Worm (Caenorhabditis elegans) whole organism, L4 larva: Measurements from ENCODE around the gene R10E11.6.

ENCODE experiments used
- D1046.2 ChIP-seq: fragments of 200-800 bp; sonication (Bioruptor generic); IDR thresholded peaks from 2 replicates; pipeline ENCODE4 v1.3.6; 2022; ENCODE audit warnings: missing genetic modification characterization, missing compliant biosample characterization
- F10B5.3 ChIP-seq: sonication (generic microtip); optimal IDR thresholded peaks from 2 replicates; lab custom pipeline; 2016; ENCODE audit warnings: mild to moderate bottlenecking, missing genetic modification characterization, missing compliant biosample characterization
- F37D6.2 ChIP-seq: sonication (generic microtip); optimal IDR thresholded peaks from 2 replicates; lab custom pipeline; 2016; ENCODE audit warnings: mild to moderate bottlenecking, missing genetic modification characterization, missing compliant biosample characterization
- F44E2.7 ChIP-seq: fragments of 200-800 bp; sonication (Bioruptor generic); IDR thresholded peaks from 2 replicates; pipeline ENCODE4 v2.1.2; 2022; ENCODE audit warnings: missing genetic modification characterization, missing compliant biosample characterization
- F49E8.2 ChIP-seq: sonication (generic microtip); optimal IDR thresholded peaks from 2 replicates; lab custom pipeline; 2016; ENCODE audit warnings: missing compliant biosample characterization, mild to moderate bottlenecking, missing genetic modification characterization, borderline replicate concordance
- R02D3.7 ChIP-seq: fragments of 150-350 bp; sonication (generic microtip); optimal IDR thresholded peaks from 3 replicates; lab custom pipeline; 2014; ENCODE audit warnings: missing biosample characterization, missing genetic modification characterization
- T26A8.4 ChIP-seq: fragments of 200-800 bp; sonication (Bioruptor generic); IDR thresholded peaks from 2 replicates; pipeline ENCODE4 v1.3.6; 2022; ENCODE audit warnings: missing genetic modification characterization, missing compliant biosample characterization
- Y105C5A.15 ChIP-seq: fragments of 200-800 bp; sonication (Bioruptor generic); IDR thresholded peaks from 2 replicates; pipeline ENCODE4 v1.3.6; 2022; ENCODE audit warnings: missing genetic modification characterization, missing compliant biosample characterization
- Y48G9A.11 ChIP-seq: fragments of 200-800 bp; sonication (Bioruptor generic); IDR thresholded peaks from 2 replicates; pipeline ENCODE4 v1.3.6; 2022; ENCODE audit warnings: missing genetic modification reagents, missing genetic modification characterization, missing compliant biosample characterization
- Y5F2A.4 ChIP-seq: fragments of 200-800 bp; sonication (Bioruptor generic); optimal IDR thresholded peaks from 2 replicates; lab custom pipeline; 2018; ENCODE audit warnings: mild to moderate bottlenecking, missing genetic modification characterization, missing compliant biosample characterization
- Y75B8A.6 ChIP-seq: fragments of 200-800 bp; sonication (Bioruptor generic); IDR thresholded peaks from 2 replicates; pipeline ENCODE4 v1.3.6; 2022; ENCODE audit warnings: missing genetic modification reagents, missing genetic modification characterization, missing compliant biosample characterization
- ZK337.2 ChIP-seq: fragments of 200-800 bp; sonication (Bioruptor generic); IDR thresholded peaks from 2 replicates; pipeline ENCODE4 v1.3.6; 2022; ENCODE audit warnings: missing genetic modification reagents, missing genetic modification characterization, missing compliant biosample characterization
- ZK546.5 ChIP-seq, 2 experiments: sonication (generic microtip); optimal IDR thresholded peaks; 2 replicates each; lab custom pipeline; 2017; ENCODE audit warnings: missing biosample characterization in 2 of 2, missing genetic modification characterization in 2 of 2
- aha-1 ChIP-seq: fragments of 150-350 bp; peaks from one replicate; lab custom pipeline; 2014; ENCODE audit warnings: missing biosample characterization, missing genetic modification characterization
- aly-2 ChIP-seq: sonication (generic microtip); optimal IDR thresholded peaks from 2 replicates; lab custom pipeline; 2018; ENCODE audit warnings: missing biosample characterization, missing genetic modification characterization
- ceh-20 ChIP-seq: fragments of 200-800 bp; sonication (Bioruptor generic); IDR thresholded peaks from 2 replicates; pipeline ENCODE4 v1.3.6; 2022; ENCODE audit warnings: missing genetic modification reagents, missing genetic modification characterization, missing compliant biosample characterization
- ceh-44 ChIP-seq: fragments of 200-800 bp; sonication (Bioruptor generic); IDR thresholded peaks from 2 replicates; pipeline ENCODE4 v1.3.6; 2022; ENCODE audit warnings: missing genetic modification reagents, missing genetic modification characterization, missing compliant biosample characterization
- ceh-62 ChIP-seq: sonication (generic microtip); optimal IDR thresholded peaks from 2 replicates; lab custom pipeline; 2017; ENCODE audit warnings: missing biosample characterization, missing genetic modification characterization
- ceh-82 ChIP-seq: sonication (generic microtip); optimal IDR thresholded peaks from 2 replicates; lab custom pipeline; 2017; ENCODE audit warnings: missing biosample characterization, missing genetic modification characterization
- ces-1 ChIP-seq: fragments of 150-350 bp; sonication (generic microtip); optimal IDR thresholded peaks from 4 replicates; lab custom pipeline; 2014; ENCODE audit warnings: missing biosample characterization, missing genetic modification reagents, missing genetic modification characterization
- daf-12 ChIP-seq: fragments of 150-350 bp; optimal IDR thresholded peaks from 2 replicates; lab custom pipeline; 2014; ENCODE audit warnings: missing biosample characterization, missing genetic modification reagents, missing genetic modification characterization
- daf-19 ChIP-seq: fragments of 200-800 bp; sonication (Bioruptor generic); conservative IDR thresholded peaks from 2 replicates; pipeline ENCODE4 v1.3.6; 2022; ENCODE audit warnings: missing genetic modification characterization, missing compliant biosample characterization
- dmd-6 ChIP-seq: fragments of 200-800 bp; sonication (Bioruptor generic); IDR thresholded peaks from 2 replicates; pipeline ENCODE4 v1.3.6; 2022; ENCODE audit warnings: missing genetic modification reagents, missing genetic modification characterization, missing compliant biosample characterization
- dmd-8 ChIP-seq: fragments of 200-800 bp; sonication (Bioruptor generic); IDR thresholded peaks from 2 replicates; pipeline ENCODE4 v1.3.6; 2022; ENCODE audit warnings: missing genetic modification characterization, missing compliant biosample characterization
- duxl-1 ChIP-seq: sonication (generic microtip); optimal IDR thresholded peaks from 2 replicates; lab custom pipeline; 2016; ENCODE audit warnings: mild to moderate bottlenecking, missing genetic modification characterization, moderate library complexity, missing compliant biosample characterization; ENCODE audit not compliant: poor library complexity
- dve-1 ChIP-seq: sonication (generic microtip); optimal IDR thresholded peaks from 2 replicates; lab custom pipeline; 2017; ENCODE audit warnings: antibody characterized with exemption, mild to moderate bottlenecking, missing genetic modification characterization, missing compliant biosample characterization; ENCODE audit not compliant: insufficient read depth
- hlh-30 ChIP-seq: sonication (generic microtip); optimal IDR thresholded peaks from 2 replicates; lab custom pipeline; 2017; ENCODE audit warnings: antibody characterized with exemption, mild to moderate bottlenecking, missing genetic modification characterization, missing compliant biosample characterization; ENCODE audit not compliant: insufficient read depth
- hmg-1.1 ChIP-seq: fragments of 200-800 bp; sonication (Bioruptor generic); IDR thresholded peaks from 2 replicates; pipeline ENCODE4 v1.3.6; 2022; ENCODE audit warnings: missing genetic modification reagents, missing genetic modification characterization, missing compliant biosample characterization
- lin-1 ChIP-seq: fragments of 200-800 bp; sonication (Bioruptor generic); IDR thresholded peaks from 2 replicates; pipeline ENCODE4 v1.3.6; 2022; ENCODE audit warnings: missing genetic modification reagents, missing genetic modification characterization, missing compliant biosample characterization
- lin-15B ChIP-seq: fragments of 150-350 bp; sonication (generic microtip); optimal IDR thresholded peaks from 3 replicates; lab custom pipeline; 2014; ENCODE audit warnings: missing biosample characterization, missing genetic modification characterization
- lin-38 ChIP-seq: fragments of 200-800 bp; sonication (Bioruptor generic); IDR thresholded peaks from 2 replicates; pipeline ENCODE4 v1.3.6; 2022; ENCODE audit warnings: missing genetic modification reagents, missing genetic modification characterization, missing compliant biosample characterization
- lin-39 ChIP-seq: fragments of 150-350 bp; optimal IDR thresholded peaks from 2 replicates; lab custom pipeline; 2014; ENCODE audit warnings: missing biosample characterization, missing genetic modification reagents, missing genetic modification characterization
- madf-9 ChIP-seq: fragments of 200-800 bp; sonication (Bioruptor generic); conservative IDR thresholded peaks from 2 replicates; pipeline ENCODE4 v1.3.6; 2022; ENCODE audit warnings: missing genetic modification reagents, missing genetic modification characterization, missing compliant biosample characterization
- mdl-1 ChIP-seq, 2 experiments: fragments of 150-350 bp in 1 of 2; sonication (generic microtip) in 1 of 2; optimal IDR thresholded peaks; 2 replicates each; lab custom pipeline; 2014 to 2017; ENCODE audit warnings: missing biosample characterization in 2 of 2, missing genetic modification characterization in 2 of 2
- mep-1 ChIP-seq: fragments of 150-350 bp; sonication (generic microtip); optimal IDR thresholded peaks from 3 replicates; lab custom pipeline; 2014; ENCODE audit warnings: missing biosample characterization, missing genetic modification characterization
- mxl-2 ChIP-seq: fragments of 200-800 bp; sonication (Bioruptor generic); conservative IDR thresholded peaks from 2 replicates; pipeline ENCODE4 v1.3.6; 2022; ENCODE audit warnings: missing genetic modification reagents, missing genetic modification characterization, missing compliant biosample characterization
- mxl-3 ChIP-seq: fragments of 200-800 bp; sonication (Bioruptor generic); optimal IDR thresholded peaks from 2 replicates; lab custom pipeline; 2018; ENCODE audit warnings: mild to moderate bottlenecking, missing genetic modification characterization, missing compliant biosample characterization
- nhr-102 ChIP-seq: sonication (generic microtip); optimal IDR thresholded peaks from 2 replicates; lab custom pipeline; 2016; ENCODE audit warnings: mild to moderate bottlenecking, missing genetic modification characterization, moderate library complexity, missing compliant biosample characterization
- nhr-237 ChIP-seq: sonication (generic microtip); optimal IDR thresholded peaks from 2 replicates; lab custom pipeline; 2017; ENCODE audit warnings: missing biosample characterization, missing genetic modification characterization
- nhr-25 ChIP-seq: sonication (generic microtip); optimal IDR thresholded peaks from 2 replicates; lab custom pipeline; 2017; ENCODE audit warnings: missing genetic modification characterization, mild to moderate bottlenecking, missing compliant biosample characterization, antibody characterized with exemption, moderate library complexity, borderline replicate concordance; ENCODE audit not compliant: insufficient read depth
- nhr-41 ChIP-seq: fragments of 200-800 bp; sonication (Bioruptor generic); IDR thresholded peaks from 2 replicates; pipeline ENCODE4 v1.3.6; 2022; ENCODE audit warnings: missing genetic modification reagents, missing genetic modification characterization, missing compliant biosample characterization
- nhr-48 ChIP-seq: sonication (generic microtip); optimal IDR thresholded peaks from 2 replicates; lab custom pipeline; 2016; ENCODE audit warnings: mild to moderate bottlenecking, missing genetic modification characterization, missing compliant biosample characterization
- nhr-77 ChIP-seq: fragments of 150-350 bp; optimal IDR thresholded peaks from 2 replicates; lab custom pipeline; 2014; ENCODE audit warnings: missing biosample characterization, missing genetic modification characterization
- php-3 ChIP-seq: fragments of 200-800 bp; sonication (Bioruptor generic); IDR thresholded peaks from 2 replicates; pipeline ENCODE4 v1.3.6; 2022; ENCODE audit warnings: missing genetic modification reagents, missing genetic modification characterization, missing compliant biosample characterization
- saeg-2 ChIP-seq: fragments of 200-800 bp; sonication (Bioruptor generic); IDR thresholded peaks from 2 replicates; pipeline ENCODE4 v1.3.6; 2022; ENCODE audit warnings: missing genetic modification reagents, missing genetic modification characterization, missing compliant biosample characterization
- sdz-12 ChIP-seq: fragments of 200-800 bp; sonication (Bioruptor generic); optimal IDR thresholded peaks from 2 replicates; lab custom pipeline; 2018; ENCODE audit warnings: mild to moderate bottlenecking, missing genetic modification characterization, missing compliant biosample characterization
- spr-3 ChIP-seq: fragments of 200-800 bp; sonication (Bioruptor generic); optimal IDR thresholded peaks from 2 replicates; lab custom pipeline; 2018; ENCODE audit warnings: mild to moderate bottlenecking, missing genetic modification characterization, missing compliant biosample characterization
- tag-97 ChIP-seq: fragments of 200-800 bp; sonication (Bioruptor generic); IDR thresholded peaks from 2 replicates; pipeline ENCODE4 v1.3.6; 2022; ENCODE audit warnings: missing genetic modification characterization, missing compliant biosample characterization
- vab-7 ChIP-seq: fragments of 200-800 bp; sonication (Bioruptor generic); IDR thresholded peaks from 2 replicates; pipeline ENCODE4 v1.3.6; 2022; ENCODE audit warnings: missing genetic modification reagents, missing genetic modification characterization, missing compliant biosample characterization
- zfp-3 ChIP-seq: fragments of 200-800 bp; sonication (Bioruptor generic); conservative IDR thresholded peaks from 2 replicates; pipeline ENCODE4 v1.3.6; 2022; ENCODE audit warnings: missing genetic modification reagents, missing genetic modification characterization, missing compliant biosample characterization
- ztf-11 ChIP-seq: fragments of 150-350 bp; optimal IDR thresholded peaks from 2 replicates; lab custom pipeline; 2014; ENCODE audit warnings: missing biosample characterization, missing genetic modification characterization

The R10E11.6 gene

ce11 chrIII:9826005-9826404 lies 43.2 kb downstream of the R10E11.6 start (continued):
- TF ChIP-seq ztf-11 (tag; lab: Kevin White, UChicago), result no peak
- TF ChIP-seq nhr-102, result peak; percentile 2
- no peak for TF ChIP-seq tag-97
- TF ChIP-seq ceh-82 (tag; lab: Kevin White, UChicago), result no peak
- TF ChIP-seq spr-3 (GFP tag; lab: Kevin White, UChicago), result no peak
- peak; percentile 7; the same call in 1 of the 2 replicates for TF ChIP-seq T26A8.4 (GFP tag; lab: Robert Waterston, UW)
- no peak for TF ChIP-seq ceh-62 (tag; lab: Kevin White, UChicago)
- no peak for TF ChIP-seq R02D3.7 (tag; lab: Kevin White, UChicago)
- peak; percentile 38 for TF ChIP-seq duxl-1 (tag; lab: Kevin White, UChicago)
- 0 out of 2 replicates have a peak, but pooled peaks have one; percentile 45 for TF ChIP-seq lin-1
- no peak for TF ChIP-seq Y105C5A.15 (GFP tag; lab: Robert Waterston, UW)
- no peak for TF ChIP-seq nhr-48 (tag; lab: Kevin White, UChicago)
- no peak for TF ChIP-seq ceh-44 (GFP tag; lab: Robert Waterston, UW)
- no peak for TF ChIP-seq ZK337.2
- peak; percentile 70 for TF ChIP-seq mep-1 (tag; lab: Kevin White, UChicago)
- 0 out of 2 replicates have a peak, but pooled peaks have one; percentile 63 for TF ChIP-seq zfp-3 (GFP tag; lab: Robert Waterston, UW)
- TF ChIP-seq mxl-3 (GFP tag; lab: Kevin White, UChicago), result peak; percentile 21
- no peak for TF ChIP-seq nhr-25 (tag; lab: Kevin White, UChicago)
- no peak for TF ChIP-seq aly-2 (tag; lab: Kevin White, UChicago)
- no peak for TF ChIP-seq daf-19 (GFP tag; lab: Robert Waterston, UW)
- no peak for TF ChIP-seq daf-12
- no peak for TF ChIP-seq F37D6.2 (tag; lab: Kevin White, UChicago)
- no peak for TF ChIP-seq F44E2.7
- TF ChIP-seq nhr-77 (tag; lab: Kevin White, UChicago), result peak; percentile 55
- 0 out of 2 replicates have a peak, but pooled peaks have one; percentile 49 for TF ChIP-seq Y75B8A.6 (GFP tag; lab: Robert Waterston, UW)
- peak in 1 of 2 experiments; percentile 71 for TF ChIP-seq mdl-1 (tag; optimal IDR thresholded peaks at IDR 0.05; lab: Kevin White, UChicago)
- no peak for TF ChIP-seq Y5F2A.4 (GFP tag; lab: Kevin White, UChicago)
- peak; percentile 87 for TF ChIP-seq aha-1 (tag; lab: Kevin White, UChicago)
- TF ChIP-seq dmd-6 (GFP tag; lab: Robert Waterston, UW), result peak; percentile 21; the same call in 1 of the 2 replicates
- TF ChIP-seq Y48G9A.11 (GFP tag; lab: Robert Waterston, UW), result no peak
- peak; percentile 62 for TF ChIP-seq lin-38
- TF ChIP-seq madf-9 (GFP tag; lab: Robert Waterston, UW), result no peak
- TF ChIP-seq hmg-1.1 (GFP tag; lab: Robert Waterston, UW), result 0 out of 2 replicates have a peak, but pooled peaks have one; percentile 11
- no peak for TF ChIP-seq ZK546.5 (tag; optimal IDR thresholded peaks at IDR 0.05; lab: Kevin White, UChicago)
- TF ChIP-seq sdz-12 (GFP tag; lab: Kevin White, UChicago), result no peak
- TF ChIP-seq dve-1 (tag; lab: Kevin White, UChicago), result peak; percentile 67
- TF ChIP-seq F10B5.3 (tag; lab: Kevin White, UChicago), result no peak
- no peak for TF ChIP-seq nhr-41 (GFP tag; lab: Robert Waterston, UW)
- peak; percentile 92 for TF ChIP-seq hlh-30 (tag; lab: Kevin White, UChicago)
- peak; percentile 56; the same call in 1 of the 2 replicates for TF ChIP-seq ceh-20
- no peak for TF ChIP-seq ces-1 (GFP tag; lab: Kevin White, UChicago)
- no peak for TF ChIP-seq mxl-2 (GFP tag; lab: Robert Waterston, UW)
- TF ChIP-seq dmd-8, result no peak
- no peak for TF ChIP-seq vab-7 (GFP tag; lab: Robert Waterston, UW)
- TF ChIP-seq F49E8.2 (tag; lab: Kevin White, UChicago), result no peak
- TF ChIP-seq lin-39 (tag; lab: Kevin White, UChicago), result no peak
- no peak for TF ChIP-seq php-3 (GFP tag; lab: Robert Waterston, UW)
- TF ChIP-seq saeg-2 (GFP tag; lab: Robert Waterston, UW), result no peak
- TF ChIP-seq lin-15B, result no peak
- TF ChIP-seq D1046.2 (GFP tag; lab: Robert Waterston, UW), result no peak
- TF ChIP-seq nhr-237 (tag; lab: Kevin White, UChicago), result no peak
